Fruit fly (Drosophila melanogaster): ENCODE measurements around the gene CG3558.

The CG3558 gene

DNA sequence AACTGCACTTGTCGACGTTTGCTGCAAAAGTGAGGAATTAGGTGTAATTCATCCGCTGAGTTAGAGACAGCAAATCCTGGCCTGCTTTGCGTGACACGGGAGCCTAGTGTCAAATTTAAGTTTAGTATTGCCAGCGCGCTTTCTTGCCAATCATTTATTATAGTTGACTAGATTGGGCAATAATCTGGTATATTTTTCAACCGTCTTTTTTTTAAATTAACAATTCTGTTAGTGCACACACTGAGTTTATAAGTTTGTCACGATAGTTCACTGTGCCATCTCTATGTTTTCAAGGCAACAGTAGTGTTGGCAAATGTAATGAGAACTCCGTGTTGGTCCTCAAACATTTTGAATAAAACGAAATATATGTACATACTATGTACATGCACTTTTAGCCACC lies 15.8 kb upstream of the CG3558 start, which contains the start of the genes CG9641 and CG3165 (continued):
- peak; percentile 51 for TF ChIP-seq CG11085 (GFP tag; IDR thresholded peaks at IDR 0.05)
- no peak for TF ChIP-seq CkIIα-i1 (GFP tag; IDR thresholded peaks at IDR 0.05)
- TF ChIP-seq Abd-B (GFP tag; optimal IDR thresholded peaks at IDR 0.05), result peak; percentile 66
- TF ChIP-seq CG12071 (GFP tag; optimal IDR thresholded peaks at IDR 0.05), result peak; percentile 29
- peak; percentile 55 for TF ChIP-seq Elba2 (GFP tag; optimal IDR thresholded peaks at IDR 0.05)
- peak; percentile 76 for TF ChIP-seq CG10959 (GFP tag; IDR thresholded peaks at IDR 0.05)
- TF ChIP-seq CG8478 (optimal IDR thresholded peaks at IDR 0.05), result no peak
- TF ChIP-seq Hr39 (optimal IDR thresholded peaks at IDR 0.05), result no peak
- no peak for TF ChIP-seq tap (tag; optimal IDR thresholded peaks at IDR 0.05)
- peak; percentile 59 for TF ChIP-seq en (GFP tag; optimal IDR thresholded peaks at IDR 0.05)
- TF ChIP-seq Drgx (GFP tag; IDR thresholded peaks at IDR 0.05), result peak; percentile 77
- TF ChIP-seq org-1 (GFP tag; optimal IDR thresholded peaks at IDR 0.05), result peak; percentile 58
- no peak for TF ChIP-seq jing (GFP tag; optimal IDR thresholded peaks at IDR 0.05)
- no peak for TF ChIP-seq CG13296 (GFP tag; optimal IDR thresholded peaks at IDR 0.05)
- no peak for TF ChIP-seq CG2678 (tag; optimal IDR thresholded peaks at IDR 0.05)
- TF ChIP-seq CG31224 (GFP tag; IDR thresholded peaks at IDR 0.05), result peak; percentile 49; the same call in 1 of the 2 replicates
- TF ChIP-seq CG5180 (GFP tag; optimal IDR thresholded peaks at IDR 0.05), result no peak
- TF ChIP-seq CG16863 (GFP tag; optimal IDR thresholded peaks at IDR 0.05), result peak; percentile 88
- no peak for TF ChIP-seq Sox100B (GFP tag; optimal IDR thresholded peaks at IDR 0.05)
- peak; percentile 48 for TF ChIP-seq CG18011 (GFP tag; optimal IDR thresholded peaks at IDR 0.05)
- peak; percentile 92 for TF ChIP-seq dpn (GFP tag; optimal IDR thresholded peaks at IDR 0.05)
- TF ChIP-seq Dip3 (GFP tag; optimal IDR thresholded peaks at IDR 0.05), result peak; percentile 88
- peak; percentile 75 for TF ChIP-seq CG14441 (GFP tag; IDR thresholded peaks at IDR 0.05)
- TF ChIP-seq CG7372 (GFP tag; IDR thresholded peaks at IDR 0.05), result peak; percentile 67
- no peak for TF ChIP-seq CG11504 (tag; optimal IDR thresholded peaks at IDR 0.05)
- TF ChIP-seq CG17359 (tag; optimal IDR thresholded peaks at IDR 0.05), result peak; percentile 72
- no peak for TF ChIP-seq lov (optimal IDR thresholded peaks at IDR 0.05)
- peak; percentile 69; the same call in 2 of the 3 replicates for TF ChIP-seq lov (GFP tag; IDR thresholded peaks at IDR 0.05)
- TF ChIP-seq ac (GFP tag; optimal IDR thresholded peaks at IDR 0.05), result no peak
- TF ChIP-seq Stat92E (GFP tag; optimal IDR thresholded peaks at IDR 0.05), result peak in 1 of 3 experiments; percentile 74
- TF ChIP-seq cas (GFP tag; IDR thresholded peaks at IDR 0.05), result peak; percentile 63
- TF ChIP-seq H15 (GFP tag; IDR thresholded peaks at IDR 0.05), result peak; percentile 74; the same call in 2 of the 3 replicates
- no peak for TF ChIP-seq bowl (GFP tag; IDR thresholded peaks at IDR 0.05)
- TF ChIP-seq pnt (GFP tag; optimal IDR thresholded peaks at IDR 0.05), result peak; percentile 90
- no peak for TF ChIP-seq zf30C (GFP tag; optimal IDR thresholded peaks at IDR 0.05)
- TF ChIP-seq Atf-2 (GFP tag; optimal IDR thresholded peaks at IDR 0.05), result peak; percentile 92
- peak; percentile 73 for TF ChIP-seq nom (GFP tag; optimal IDR thresholded peaks at IDR 0.05)
- peak; percentile 73 for TF ChIP-seq peb (GFP tag; IDR thresholded peaks at IDR 0.05)
- peak; percentile 77 for TF ChIP-seq CG3163 (GFP tag; optimal IDR thresholded peaks at IDR 0.05)
- peak; percentile 80 for TF ChIP-seq Nf-YC (tag; optimal IDR thresholded peaks at IDR 0.05)
- peak; percentile 86 for TF ChIP-seq Camta (GFP tag; optimal IDR thresholded peaks at IDR 0.05)
- TF ChIP-seq sc (optimal IDR thresholded peaks at IDR 0.05), result no peak
- TF ChIP-seq sc (GFP tag; optimal IDR thresholded peaks at IDR 0.05), result no peak
- peak; percentile 92 for TF ChIP-seq CG2120 (GFP tag; optimal IDR thresholded peaks at IDR 0.05)
- TF ChIP-seq CG15479 (GFP tag; optimal IDR thresholded peaks at IDR 0.05), result no peak
- no peak for TF ChIP-seq dmrt99B (tag; optimal IDR thresholded peaks at IDR 0.05)
- TF ChIP-seq ap (GFP tag; IDR thresholded peaks at IDR 0.05), result peak; percentile 45; the same call in 1 of the 2 replicates
- TF ChIP-seq Adf1 (GFP tag; IDR thresholded peaks at IDR 0.05), result peak; percentile 61
- peak; percentile 90 for TF ChIP-seq CoRest (tag; optimal IDR thresholded peaks at IDR 0.05)
- no peak; the same call in 1 of the 2 replicates for TF ChIP-seq GATAe (GFP tag; conservative IDR thresholded peaks at IDR 0.05)
- TF ChIP-seq wdn (GFP tag; IDR thresholded peaks at IDR 0.05), result no peak; the same call in 1 of the 2 replicates
- TF ChIP-seq pb (GFP tag; optimal IDR thresholded peaks at IDR 0.05), result peak; percentile 78
- TF ChIP-seq dm (GFP tag; optimal IDR thresholded peaks at IDR 0.05), result peak; percentile 77
